Worm (Caenorhabditis elegans) whole organism, late embryonic: ENCODE results near the gene T01G5.7.
A peak's percentile ranks its signal among the peaks of the same experiment; 100 is the strongest.

Source experiments
- C08G9.2 ChIP-seq: sonication (generic microtip); optimal IDR thresholded peaks from 2 replicates; lab custom pipeline; 2016; ENCODE audit warnings: mild to moderate bottlenecking, missing genetic modification characterization, moderate library complexity, missing compliant biosample characterization
- C38D4.7 ChIP-seq: fragments of 200-800 bp; sonication (Bioruptor generic); optimal IDR thresholded peaks from 2 replicates; lab custom pipeline; 2018; ENCODE audit warnings: mild to moderate bottlenecking, missing genetic modification characterization, moderate library complexity, missing compliant biosample characterization
- F13H6.1 ChIP-seq: sonication (generic microtip); optimal IDR thresholded peaks from 2 replicates; lab custom pipeline; 2016; ENCODE audit warnings: missing genetic modification characterization, missing compliant biosample characterization
- K02D7.2 ChIP-seq: sonication (generic microtip); optimal IDR thresholded peaks from 2 replicates; lab custom pipeline; 2017; ENCODE audit warnings: mild to moderate bottlenecking, missing genetic modification characterization, missing compliant biosample characterization
- T23F11.4 ChIP-seq: fragments of 200-800 bp; sonication (Bioruptor generic); optimal IDR thresholded peaks from 2 replicates; lab custom pipeline; 2018; ENCODE audit warnings: mild to moderate bottlenecking, missing genetic modification characterization, missing compliant biosample characterization
- Y22D7AL.16 ChIP-seq: sonication (generic microtip); optimal IDR thresholded peaks from 2 replicates; lab custom pipeline; 2016; ENCODE audit warnings: missing genetic modification characterization, missing compliant biosample characterization
- ahr-1 ChIP-seq: sonication (generic microtip); optimal IDR thresholded peaks from 2 replicates; lab custom pipeline; 2016; ENCODE audit warnings: missing genetic modification characterization, missing compliant biosample characterization
- ceh-30 ChIP-seq: fragments of 150-350 bp; optimal IDR thresholded peaks from 2 replicates; lab custom pipeline; 2014; ENCODE audit warnings: missing biosample characterization, missing genetic modification characterization
- ceh-31 ChIP-seq: sonication (generic microtip); optimal IDR thresholded peaks from 2 replicates; lab custom pipeline; 2016; ENCODE audit warnings: missing genetic modification characterization, missing compliant biosample characterization
- ceh-6 ChIP-seq: fragments of 200-800 bp; sonication (Bioruptor generic); optimal IDR thresholded peaks from 2 replicates; lab custom pipeline; 2018; ENCODE audit warnings: mild to moderate bottlenecking, missing genetic modification characterization, missing compliant biosample characterization
- ceh-9 ChIP-seq: sonication (generic microtip); optimal IDR thresholded peaks from 2 replicates; lab custom pipeline; 2016; ENCODE audit warnings: mild to moderate bottlenecking, missing genetic modification characterization, inconsistent platforms, missing compliant biosample characterization
- elt-4 ChIP-seq: sonication (generic microtip); optimal IDR thresholded peaks from 2 replicates; lab custom pipeline; 2016; ENCODE audit warnings: missing genetic modification characterization, missing compliant biosample characterization
- ets-4 ChIP-seq: sonication (generic microtip); optimal IDR thresholded peaks from 2 replicates; lab custom pipeline; 2016; ENCODE audit warnings: missing genetic modification characterization, missing compliant biosample characterization
- eyg-1 ChIP-seq: sonication (generic microtip); optimal IDR thresholded peaks from 2 replicates; lab custom pipeline; 2016; ENCODE audit warnings: missing genotype, missing genetic modification characterization, missing compliant biosample characterization
- fkh-6 ChIP-seq: sonication (generic microtip); optimal IDR thresholded peaks from 2 replicates; lab custom pipeline; 2016; ENCODE audit warnings: missing genetic modification characterization, missing compliant biosample characterization
- hlh-13 ChIP-seq: fragments of 200-800 bp; sonication (Bioruptor generic); optimal IDR thresholded peaks from 2 replicates; lab custom pipeline; 2018; ENCODE audit warnings: mild to moderate bottlenecking, missing genetic modification characterization, missing compliant biosample characterization
- lim-6 ChIP-seq: sonication (generic microtip); optimal IDR thresholded peaks from 2 replicates; lab custom pipeline; 2016; ENCODE audit warnings: missing genetic modification characterization, missing compliant biosample characterization
- nfya-1 ChIP-seq: sonication (generic microtip); optimal IDR thresholded peaks from 2 replicates; lab custom pipeline; 2017; ENCODE audit warnings: missing genetic modification characterization, mild to moderate bottlenecking, missing compliant biosample characterization, antibody characterized with exemption, moderate library complexity
- odd-2 ChIP-seq: sonication (generic microtip); optimal IDR thresholded peaks from 2 replicates; lab custom pipeline; 2017; ENCODE audit warnings: antibody characterized with exemption, mild to moderate bottlenecking, missing genetic modification characterization, missing compliant biosample characterization
- pat-9 ChIP-seq: fragments of 200-800 bp; sonication (Bioruptor generic); optimal IDR thresholded peaks from 2 replicates; lab custom pipeline; 2018; ENCODE audit warnings: mild to moderate bottlenecking, missing genetic modification characterization, moderate library complexity, missing compliant biosample characterization
- pax-1 ChIP-seq: fragments of 150-350 bp; optimal IDR thresholded peaks from 2 replicates; lab custom pipeline; 2014; ENCODE audit warnings: missing biosample characterization, missing genetic modification characterization
- pha-4 ChIP-seq: fragments of 150-350 bp; optimal IDR thresholded peaks from 2 replicates; lab custom pipeline; 2018; ENCODE audit warnings: missing biosample characterization, missing genetic modification reagents, missing genetic modification characterization
- pqm-1 ChIP-seq: sonication (generic microtip); optimal IDR thresholded peaks from 2 replicates; lab custom pipeline; 2016; ENCODE audit warnings: missing genetic modification characterization, missing compliant biosample characterization
- pros-1 ChIP-seq: fragments of 150-350 bp; optimal IDR thresholded peaks from 2 replicates; lab custom pipeline; 2014; ENCODE audit warnings: missing biosample characterization, missing genetic modification reagents, missing genetic modification characterization
- ref-2 ChIP-seq: sonication (generic microtip); optimal IDR thresholded peaks from 2 replicates; lab custom pipeline; 2016; ENCODE audit warnings: missing genetic modification characterization, missing compliant biosample characterization
- rnt-1 ChIP-seq: sonication (generic microtip); optimal IDR thresholded peaks from 2 replicates; lab custom pipeline; 2016; ENCODE audit warnings: missing genetic modification characterization, missing compliant biosample characterization
- sox-2 ChIP-seq: fragments of 200-800 bp; sonication (Bioruptor generic); IDR thresholded peaks from 2 replicates; pipeline ENCODE4 v1.3.6; 2022; ENCODE audit warnings: missing genetic modification reagents, missing genetic modification characterization, missing compliant biosample characterization
- tbx-2 ChIP-seq: sonication (generic microtip); optimal IDR thresholded peaks from 2 replicates; lab custom pipeline; 2016; ENCODE audit warnings: missing genetic modification characterization, missing compliant biosample characterization
- tbx-7 ChIP-seq: sonication (generic microtip); optimal IDR thresholded peaks from 2 replicates; lab custom pipeline; 2016; ENCODE audit warnings: missing genotype, missing genetic modification characterization, missing compliant biosample characterization
- unc-42 ChIP-seq: sonication (generic microtip); optimal IDR thresholded peaks from 2 replicates; lab custom pipeline; 2016; ENCODE audit warnings: missing genotype, missing genetic modification characterization, missing compliant biosample characterization
- unc-55 ChIP-seq: sonication (generic microtip); optimal IDR thresholded peaks from 2 replicates; lab custom pipeline; 2017; ENCODE audit warnings: missing biosample characterization, missing genetic modification reagents, missing genetic modification characterization
- unc-86 ChIP-seq: sonication (generic microtip); optimal IDR thresholded peaks from 2 replicates; lab custom pipeline; 2016; ENCODE audit warnings: missing genetic modification characterization, missing compliant biosample characterization
- zip-5 ChIP-seq: sonication (generic microtip); optimal IDR thresholded peaks from 2 replicates; lab custom pipeline; 2016; ENCODE audit warnings: missing genetic modification characterization, missing compliant biosample characterization

The T01G5.7 gene

ce11 chrV:15136772-15137171 is 25.0 kb downstream of the T01G5.7 start, which contains the start of gene aipl-1 (continued):
- peak; percentile 11 for TF ChIP-seq zip-5 (tag; lab: Kevin White, UChicago)
- no peak for TF ChIP-seq tbx-7 (tag; lab: Kevin White, UChicago)
- TF ChIP-seq ets-4 (tag; lab: Kevin White, UChicago), result peak; percentile 24
- no peak for TF ChIP-seq ceh-30 (tag; lab: Kevin White, UChicago)
- TF ChIP-seq, all 69 proteins: peak for 18

ce11 chrV:15139811-15140210 is 28.1 kb downstream of the T01G5.7 start:
- TF ChIP-seq unc-86 (tag; lab: Kevin White, UChicago), result no peak
- TF ChIP-seq pqm-1, result no peak
- no peak for TF ChIP-seq C38D4.7
- TF ChIP-seq unc-55 (GFP tag; lab: Kevin White, UChicago), result no peak
- TF ChIP-seq unc-42 (tag; lab: Kevin White, UChicago), result no peak

DNA sequence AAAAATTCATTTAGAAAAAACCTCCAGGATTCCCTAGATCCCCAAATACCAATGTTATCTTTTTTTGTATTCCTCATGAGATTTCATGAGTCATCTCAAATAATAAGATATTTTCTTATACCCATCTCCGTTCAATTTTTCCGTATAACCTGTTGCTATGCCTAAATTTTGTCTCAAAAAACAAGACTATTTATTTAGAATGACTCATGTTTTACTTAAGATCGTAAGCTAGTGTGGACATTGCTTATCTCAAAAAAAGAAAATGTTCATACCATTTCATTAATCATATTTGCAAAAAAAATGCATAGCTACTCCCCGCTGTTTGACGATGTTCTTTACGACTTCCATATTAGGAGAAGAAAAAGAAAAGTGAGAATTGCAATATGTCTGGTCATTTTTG is 28.5 kb downstream of the T01G5.7 start, which contains the start of gene K08F9.3:
Gene K08F9.3, plus strand, starts transcription at position 301 of the 400 bp plus-strand sequence.
- TF ChIP-seq hlh-13 (GFP tag; lab: Kevin White, UChicago) (no peak), odd-2 (tag; lab: Kevin White, UChicago) (no peak), unc-42 (tag; lab: Kevin White, UChicago) (no peak), ahr-1 (no peak), nfya-1 (tag; lab: Kevin White, UChicago) (no peak), elt-4 (tag; lab: Kevin White, UChicago) (no peak)

- TF ChIP-seq eyg-1 (tag; lab: Kevin White, UChicago), result no peak
- no peak for TF ChIP-seq K02D7.2 (tag; lab: Kevin White, UChicago)
Measured at ce11 chrV:15143285-15143684, 31.5 kb downstream of the T01G5.7 start, which contains the start of gene K08F9.1. Gene K08F9.1, minus strand, starts transcription at chrV:15143385.

- peak; percentile 54 for TF ChIP-seq pax-1
- TF ChIP-seq ceh-6 (GFP tag; lab: Kevin White, UChicago), result no peak
- no peak for TF ChIP-seq lim-6 (tag; lab: Kevin White, UChicago)
- TF ChIP-seq pat-9, result no peak
- no peak for TF ChIP-seq C08G9.2 (tag; lab: Kevin White, UChicago)
- peak; percentile 16 for TF ChIP-seq ceh-31 (tag; lab: Kevin White, UChicago)
- no peak for TF ChIP-seq ceh-9 (tag; lab: Kevin White, UChicago)
Measured at ce11 chrV:15143798-15144197, 32.0 kb downstream of the T01G5.7 start, which contains the start of gene K08F9.4. Gene K08F9.4, plus strand, starts transcription at chrV:15144019.

- TF ChIP-seq fkh-6 (tag; lab: Kevin White, UChicago) (no peak), tbx-2 (tag; lab: Kevin White, UChicago) (no peak), ceh-9 (tag; lab: Kevin White, UChicago) (no peak), T23F11.4 (no peak), nfya-1 (tag; lab: Kevin White, UChicago) (no peak), rnt-1 (tag; lab: Kevin White, UChicago) (no peak), tbx-7 (tag; lab: Kevin White, UChicago) (no peak), F13H6.1 (tag; lab: Kevin White, UChicago) (no peak), ref-2 (tag; lab: Kevin White, UChicago) (no peak), ceh-30 (tag; lab: Kevin White, UChicago) (no peak), sox-2 (GFP tag; lab: Robert Waterston, UW) (no peak), pha-4 (tag; lab: Kevin White, UChicago) (no peak), pros-1 (tag; lab: Kevin White, UChicago) (no peak), Y22D7AL.16 (tag; lab: Kevin White, UChicago) (no peak)
- TF ChIP-seq, all 69 proteins: peak for 0
Measured at ce11 chrV:15147776-15148175, 36.0 kb downstream of the T01G5.7 start, which contains the start of gene T09F5.20. Gene T09F5.20, minus strand, starts transcription at chrV:15147876.
